Worm (Caenorhabditis elegans): Measurements from ENCODE around the gene sre-26.

The sre-26 gene

DNA sequence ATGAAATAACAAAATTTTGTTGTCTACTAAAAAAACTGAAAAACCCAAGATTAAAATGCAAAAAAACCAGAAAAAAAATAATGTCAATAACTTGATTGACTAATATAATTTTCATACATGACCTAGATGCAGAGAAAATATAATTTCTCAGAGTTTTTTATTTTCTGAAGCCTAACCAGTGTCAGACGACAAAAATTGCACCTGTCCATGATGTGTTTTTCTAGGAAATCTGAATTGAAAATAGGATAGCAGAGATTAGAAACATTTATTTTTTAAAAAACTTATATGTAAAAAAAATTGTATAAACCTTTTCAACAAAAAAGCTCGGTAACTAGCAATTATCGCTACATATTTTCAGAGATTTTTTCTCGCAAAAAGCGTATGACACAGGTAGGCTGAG is 2.4 kb downstream of the sre-26 start:
- TF ChIP-seq ceh-82 (tag; optimal IDR thresholded peaks at IDR 0.05): no peak
- TF ChIP-seq fkh-2 (tag; optimal IDR thresholded peaks at IDR 0.05): no peak
- TF ChIP-seq nhr-67 (tag; optimal IDR thresholded peaks at IDR 0.05): no peak
- TF ChIP-seq lin-39 (tag; optimal IDR thresholded peaks at IDR 0.05): no peak
- no peak for TF ChIP-seq zag-1 (tag; optimal IDR thresholded peaks at IDR 0.05)

DNA sequence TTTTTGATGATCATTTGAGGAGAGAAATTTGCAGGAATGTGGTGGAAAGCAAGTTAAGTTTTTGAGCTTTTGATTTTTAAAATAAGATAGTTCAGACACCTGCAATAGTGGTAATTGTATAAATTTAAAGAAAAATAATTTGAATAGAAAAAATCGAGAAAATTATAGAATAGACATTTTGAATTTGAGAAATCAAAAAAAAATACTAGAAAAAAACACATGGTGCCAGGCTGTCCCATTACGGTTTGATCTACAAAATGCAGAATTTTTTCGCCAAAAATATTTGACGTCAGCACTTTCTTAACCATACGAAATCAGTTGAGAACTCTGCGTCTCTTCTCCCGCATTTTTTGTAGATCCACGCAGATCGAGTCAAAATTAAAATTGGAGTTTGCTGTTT is 2.9 kb downstream of the sre-26 start, which contains the start of gene sre-27:
TSS of gene sre-27 (minus strand) at position 101 of the 400 bp plus-strand sequence.
- no peak for TF ChIP-seq nhr-23 (tag; optimal IDR thresholded peaks at IDR 0.05)
- TF ChIP-seq jun-1 (tag; optimal IDR thresholded peaks at IDR 0.05): no peak
- no peak for TF ChIP-seq elt-1 (tag; optimal IDR thresholded peaks at IDR 0.05)
- TF ChIP-seq mdl-1 (tag; optimal IDR thresholded peaks at IDR 0.05): no peak

- TF ChIP-seq nhr-67 (tag; optimal IDR thresholded peaks at IDR 0.05) (no peak), pha-4 (tag; optimal IDR thresholded peaks at IDR 0.05) (no peak), daf-12 (tag; optimal IDR thresholded peaks at IDR 0.05) (no peak), nhr-76 (tag; optimal IDR thresholded peaks at IDR 0.05) (no peak), lin-15B (tag; optimal IDR thresholded peaks at IDR 0.05) (no peak), elt-2 (tag; optimal IDR thresholded peaks at IDR 0.05) (no peak), elt-3 (tag; optimal IDR thresholded peaks at IDR 0.05) (no peak), sea-2 (GFP tag; optimal IDR thresholded peaks at IDR 0.05) (no peak), ceh-28 (tag; optimal IDR thresholded peaks at IDR 0.05) (no peak), skn-1 (tag; optimal IDR thresholded peaks at IDR 0.05) (no peak), ceh-16 (tag; optimal IDR thresholded peaks at IDR 0.05) (no peak)
Observed at ce11 chrII:12414805-12415204, 5.6 kb downstream of the sre-26 start, which contains the start of gene Y57A10C.11. TSS of gene Y57A10C.11 (minus strand) at chrII:12414905.

DNA sequence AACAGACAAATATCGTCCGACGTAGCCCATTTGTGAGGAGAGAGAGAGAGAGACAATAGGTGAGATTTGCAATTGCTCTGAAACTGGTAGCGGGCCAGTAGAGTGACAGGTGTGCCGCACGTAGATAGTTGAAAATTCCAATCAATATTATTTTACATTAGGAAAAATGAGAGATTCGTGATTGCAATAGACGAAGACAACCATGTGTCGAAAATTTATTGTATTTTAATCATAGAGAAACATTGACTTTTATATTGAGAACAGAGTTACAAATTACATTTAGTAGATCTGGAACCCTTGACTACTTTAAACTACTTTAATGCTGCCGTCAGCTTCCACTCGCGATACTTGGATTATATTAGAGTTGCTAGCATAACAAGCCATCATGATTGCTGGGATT is 8.0 kb downstream of the sre-26 start, which contains the start of gene Y57A10C.1:
TSS of gene Y57A10C.1 (minus strand) at position 101 of the 400 bp plus-strand sequence.
- TF ChIP-seq mdl-1 (tag; optimal IDR thresholded peaks at IDR 0.05): no peak
- TF ChIP-seq skn-1 (tag; optimal IDR thresholded peaks at IDR 0.05): no peak
- TF ChIP-seq ceh-28 (tag; optimal IDR thresholded peaks at IDR 0.05): no peak
- TF ChIP-seq hmg-11 (tag; optimal IDR thresholded peaks at IDR 0.05): no peak
- TF ChIP-seq nhr-76 (tag; optimal IDR thresholded peaks at IDR 0.05): no peak
- no peak for TF ChIP-seq lin-39 (tag; optimal IDR thresholded peaks at IDR 0.05)
- no peak for TF ChIP-seq ZK546.5 (tag; optimal IDR thresholded peaks at IDR 0.05)
- TF ChIP-seq ceh-9 (tag; optimal IDR thresholded peaks at IDR 0.05): no peak

DNA sequence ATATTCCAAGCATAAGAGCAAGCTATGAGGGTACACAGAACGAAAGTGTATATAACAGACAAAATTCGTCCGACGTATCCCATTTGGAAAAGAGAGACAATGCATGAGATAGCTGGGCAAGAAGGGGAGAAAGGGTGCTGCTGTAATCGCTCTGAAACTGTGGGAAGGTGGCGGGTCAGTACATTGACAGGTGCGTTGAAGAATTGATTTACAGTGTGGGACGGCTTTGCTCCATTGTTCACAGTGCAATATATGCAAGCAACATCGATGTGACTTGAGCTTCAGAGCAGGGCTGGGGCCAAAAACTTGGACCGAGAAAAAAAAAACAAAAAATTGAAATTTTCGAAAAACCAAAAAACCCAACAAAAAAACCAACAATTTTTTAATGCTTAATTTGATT is 10.3 kb downstream of the sre-26 start, which contains the start of gene F57G9.3:
TSS of gene F57G9.3 (minus strand) at position 101 of the 400 bp plus-strand sequence.
- no peak for TF ChIP-seq nhr-23 (tag; optimal IDR thresholded peaks at IDR 0.05)
- no peak for TF ChIP-seq fkh-2 (tag; optimal IDR thresholded peaks at IDR 0.05)
- no peak for TF ChIP-seq fos-1 (tag; optimal IDR thresholded peaks at IDR 0.05)
- no peak for TF ChIP-seq nhr-67 (tag; optimal IDR thresholded peaks at IDR 0.05)
- no peak for TF ChIP-seq mdl-1 (tag; optimal IDR thresholded peaks at IDR 0.05)
- TF ChIP-seq zag-1 (tag; optimal IDR thresholded peaks at IDR 0.05): no peak
- no peak for TF ChIP-seq lin-15B (tag; optimal IDR thresholded peaks at IDR 0.05)
- TF ChIP-seq R02D3.7 (tag; optimal IDR thresholded peaks at IDR 0.05): no peak
- no peak for TF ChIP-seq ZK546.5 (tag; optimal IDR thresholded peaks at IDR 0.05)
- no peak for TF ChIP-seq nhr-43 (tag; optimal IDR thresholded peaks at IDR 0.05; ENCODE audit: poor library complexity, severe bottlenecking)
- TF ChIP-seq ceh-9 (tag; optimal IDR thresholded peaks at IDR 0.05): no peak
- TF ChIP-seq hmg-11 (tag; optimal IDR thresholded peaks at IDR 0.05): no peak
- TF ChIP-seq nhr-76 (tag; optimal IDR thresholded peaks at IDR 0.05): no peak
- no peak for TF ChIP-seq ceh-16 (tag; optimal IDR thresholded peaks at IDR 0.05)
- no peak for TF ChIP-seq lsy-12 (tag; optimal IDR thresholded peaks at IDR 0.05)
- no peak for TF ChIP-seq pqm-1 (tag; optimal IDR thresholded peaks at IDR 0.05)

ce11 chrII:12408717-12409116 is 11.7 kb downstream of the sre-26 start, which contains the start of gene sre-31:
TSS of gene sre-31 (minus strand) at chrII:12408817.
- no peak for TF ChIP-seq ztf-11 (tag; optimal IDR thresholded peaks at IDR 0.05)
- no peak for TF ChIP-seq lin-15B (tag; optimal IDR thresholded peaks at IDR 0.05)
- no peak for TF ChIP-seq zag-1 (tag; optimal IDR thresholded peaks at IDR 0.05)
- no peak for TF ChIP-seq ceh-82 (tag; optimal IDR thresholded peaks at IDR 0.05)
- no peak for TF ChIP-seq mml-1 (tag; optimal IDR thresholded peaks at IDR 0.05)
- TF ChIP-seq nhr-25 (tag; optimal IDR thresholded peaks at IDR 0.05): no peak
- TF ChIP-seq lsy-12 (tag; optimal IDR thresholded peaks at IDR 0.05): no peak
- no peak for TF ChIP-seq nhr-77 (tag; optimal IDR thresholded peaks at IDR 0.05)
- no peak for TF ChIP-seq pqm-1 (tag; optimal IDR thresholded peaks at IDR 0.05)
- TF ChIP-seq unc-62 (GFP tag; optimal IDR thresholded peaks at IDR 0.05): no peak
- TF ChIP-seq lin-39 (tag; optimal IDR thresholded peaks at IDR 0.05): no peak
